Worm (Caenorhabditis elegans): ENCODE results near the gene fbxb-47.

DNA sequence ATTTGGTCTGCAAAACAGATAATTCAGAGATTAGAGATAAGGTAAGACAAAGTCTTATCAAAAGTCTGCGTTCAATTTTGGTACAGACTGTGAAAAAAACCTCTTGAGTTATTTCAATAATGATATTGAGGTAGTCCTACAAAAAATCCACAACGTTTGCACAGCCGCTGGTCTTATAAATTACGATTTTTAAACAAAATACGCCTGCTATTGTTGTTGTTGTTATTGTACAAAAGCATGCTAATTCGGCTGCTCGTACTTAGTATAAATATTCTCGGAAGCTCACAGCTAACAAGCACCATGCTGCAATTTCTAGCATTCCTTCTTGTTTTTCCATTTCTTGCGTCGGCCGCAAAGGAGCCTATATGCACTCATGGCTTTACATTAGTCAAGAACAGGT, 40.9 kb upstream of the fbxb-47 start, which contains the start of gene clec-19:
- TF ChIP-seq T22C8.4 (GFP tag; IDR thresholded peaks at IDR 0.05) (no peak), ref-1 (GFP tag; conservative IDR thresholded peaks at IDR 0.05) (no peak), flt-1 (GFP tag; IDR thresholded peaks at IDR 0.05) (no peak), ztf-29 (GFP tag; IDR thresholded peaks at IDR 0.05) (no peak)
